Fruit fly (Drosophila melanogaster) whole organism, adult: Measurements from ENCODE around the gene CG43245.

Experiments
- CG11617 ChIP-seq: fragments of 200-800 bp; sonication (Bioruptor generic); optimal IDR thresholded peaks from 2 replicates; lab custom pipeline; 2017; ENCODE audit warnings: mild to moderate bottlenecking, missing biosample characterization, missing genetic modification reagents, missing genetic modification characterization
- CG12768 ChIP-seq: fragments of 200-800 bp; sonication (Bioruptor generic); optimal IDR thresholded peaks from 2 replicates; lab custom pipeline; 2017; ENCODE audit warnings: missing biosample characterization, missing genetic modification characterization, mild to moderate bottlenecking, moderate library complexity, missing genetic modification reagents
- CG14711 ChIP-seq: fragments of 200-800 bp; sonication (Bioruptor generic); optimal IDR thresholded peaks from 2 replicates; lab custom pipeline; 2018; ENCODE audit warnings: missing biosample characterization, mild to moderate bottlenecking, missing genetic modification characterization, moderate library complexity
- CG1620 ChIP-seq: fragments of 200-800 bp; sonication (Bioruptor generic); optimal IDR thresholded peaks from 2 replicates; lab custom pipeline; 2016; ENCODE audit warnings: missing biosample characterization, missing genetic modification characterization
- CG33017 ChIP-seq: fragments of 200-800 bp; sonication (Bioruptor generic); optimal IDR thresholded peaks from 2 replicates; lab custom pipeline; 2018; ENCODE audit warnings: missing biosample characterization, mild to moderate bottlenecking, missing genetic modification characterization, moderate library complexity
- CG5204 ChIP-seq: fragments of 200-800 bp; sonication (Bioruptor generic); optimal IDR thresholded peaks from 2 replicates; lab custom pipeline; 2016; ENCODE audit warnings: missing biosample characterization, missing genetic modification characterization
- CG7045 ChIP-seq: fragments of 200-800 bp; sonication (Bioruptor generic); optimal IDR thresholded peaks from 2 replicates; lab custom pipeline; 2017; ENCODE audit warnings: missing biosample characterization, mild to moderate bottlenecking, missing genetic modification characterization
- CG7101 ChIP-seq: fragments of 200-800 bp; sonication (Bioruptor generic); optimal IDR thresholded peaks from 2 replicates; lab custom pipeline; 2018; ENCODE audit warnings: missing biosample characterization, mild to moderate bottlenecking, missing genetic modification characterization, moderate library complexity
- Clk ChIP-seq: fragments of 200-800 bp; sonication (Bioruptor generic); optimal IDR thresholded peaks from 2 replicates; lab custom pipeline; 2017; ENCODE audit warnings: missing biosample characterization, missing genetic modification characterization
- Crg-1 ChIP-seq: fragments of 200-800 bp; sonication (Bioruptor generic); optimal IDR thresholded peaks from 2 replicates; lab custom pipeline; 2016; ENCODE audit warnings: missing biosample characterization, missing genetic modification characterization
- Hr96 ChIP-seq: fragments of 200-800 bp; sonication (Bioruptor generic); optimal IDR thresholded peaks from 2 replicates; lab custom pipeline; 2016; ENCODE audit warnings: missing biosample characterization, missing genetic modification characterization
- Mnt ChIP-seq: fragments of 200-800 bp; sonication (Bioruptor generic); optimal IDR thresholded peaks from 2 replicates; lab custom pipeline; 2016; ENCODE audit warnings: missing biosample characterization, mild to moderate bottlenecking, missing genetic modification characterization
- bab1 ChIP-seq: fragments of 200-800 bp; sonication (Bioruptor generic); optimal IDR thresholded peaks from 3 replicates; lab custom pipeline; 2019; ENCODE audit warnings: missing biosample characterization, mild to moderate bottlenecking, missing genetic modification characterization, moderate library complexity
- cic ChIP-seq: fragments of 200-800 bp; sonication (Bioruptor generic); optimal IDR thresholded peaks from 2 replicates; lab custom pipeline; 2017; ENCODE audit warnings: missing biosample characterization, mild to moderate bottlenecking, missing genetic modification characterization, moderate library complexity
- cnc ChIP-seq, 2 experiments: fragments of >200 bp; optimal IDR thresholded peaks; 2 replicates each; lab custom pipeline; 2017
- kay ChIP-seq: fragments of 200-800 bp; sonication (Bioruptor generic); peaks from one replicate; lab custom pipeline; 2016; ENCODE audit warnings: missing biosample characterization, missing genetic modification characterization, borderline replicate concordance
- ovo ChIP-seq: fragments of 200-800 bp; sonication (Bioruptor generic); optimal IDR thresholded peaks from 2 replicates; lab custom pipeline; 2016; ENCODE audit warnings: missing biosample characterization, missing genetic modification characterization
- pad ChIP-seq: fragments of 200-800 bp; sonication (Bioruptor generic); optimal IDR thresholded peaks from 3 replicates; lab custom pipeline; 2017; ENCODE audit warnings: missing biosample characterization, missing genetic modification characterization, mild to moderate bottlenecking, moderate library complexity, missing genetic modification reagents
- tj ChIP-seq: fragments of 200-800 bp; sonication (Bioruptor generic); optimal IDR thresholded peaks from 3 replicates; lab custom pipeline; 2017; ENCODE audit warnings: missing biosample characterization, mild to moderate bottlenecking, missing genetic modification characterization, moderate library complexity
- toe ChIP-seq: fragments of 200-800 bp; sonication (Bioruptor generic); optimal IDR thresholded peaks from 2 replicates; lab custom pipeline; 2016; ENCODE audit warnings: missing biosample characterization, missing genetic modification characterization

Gene CG43245

DNA sequence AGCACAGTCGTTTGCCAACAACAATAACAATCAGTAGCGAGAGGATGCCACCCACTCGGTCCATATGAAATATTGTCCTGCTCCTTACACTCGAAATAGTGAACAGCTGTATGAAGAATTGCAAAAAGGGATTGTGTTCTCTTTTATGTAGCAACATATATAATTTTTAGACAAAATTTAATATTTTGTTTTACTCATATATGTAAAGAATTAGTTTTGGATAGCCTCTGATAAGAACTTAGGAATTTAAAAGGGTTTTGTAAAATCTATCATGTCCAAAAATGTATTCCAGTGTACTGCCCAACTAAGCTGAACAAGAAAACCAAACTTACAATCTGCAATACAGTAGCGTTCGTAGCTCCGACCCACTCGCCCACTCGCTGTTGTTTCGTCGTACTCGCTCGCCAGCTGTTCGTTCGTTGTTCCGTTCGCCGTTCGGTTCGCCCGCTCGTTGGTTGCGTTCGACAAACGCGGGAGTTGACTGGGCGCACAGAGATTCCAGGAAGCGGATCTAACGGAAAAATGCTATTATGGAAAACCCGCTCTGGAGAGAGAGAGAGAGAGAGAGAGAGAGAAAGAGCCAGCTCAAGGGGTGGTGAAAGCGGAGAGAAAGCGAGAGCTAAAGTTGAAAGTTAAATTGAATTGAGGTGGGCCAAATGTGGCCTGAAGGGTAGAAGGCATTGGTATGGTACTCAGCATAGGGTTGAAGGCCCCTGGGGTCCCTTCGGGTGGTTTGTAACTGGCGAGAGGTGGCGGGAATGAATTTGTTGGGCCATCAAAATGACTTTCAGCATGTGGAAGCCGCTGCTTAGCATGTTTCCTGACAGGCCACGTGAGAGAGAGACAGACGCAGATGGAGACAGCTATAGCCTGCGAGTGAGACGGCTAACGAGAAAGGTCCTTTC lies 39.1 kb downstream of the CG43245 start:
- TF ChIP-seq CG7101 (tag; lab: Kevin White, UChicago) (peak; percentile 8), bab1 (GFP tag; lab: Kevin White, UChicago) (no peak), kay (GFP tag; lab: Kevin White, UChicago) (peak; percentile 15), pad (GFP tag; lab: Kevin White, UChicago) (no peak), tj (no peak), CG5204 (GFP tag; lab: Kevin White, UChicago) (no peak), ovo (GFP tag; lab: Kevin White, UChicago) (no peak), CG33017 (tag; lab: Kevin White, UChicago) (no peak), cnc (optimal IDR thresholded peaks at IDR 0.05; lab: Kevin White, UChicago) (no peak), Hr96 (no peak), CG7045 (no peak), CG1620 (GFP tag; lab: Kevin White, UChicago) (no peak), CG14711 (tag; lab: Kevin White, UChicago) (no peak), toe (GFP tag; lab: Kevin White, UChicago) (peak; percentile 26), Mnt (GFP tag; lab: Kevin White, UChicago) (no peak), cic (GFP tag; lab: Kevin White, UChicago) (no peak), CG12768 (GFP tag; lab: Kevin White, UChicago) (no peak), CG11617 (GFP tag; lab: Kevin White, UChicago) (no peak), Clk (no peak), Crg-1 (no peak)

DNA sequence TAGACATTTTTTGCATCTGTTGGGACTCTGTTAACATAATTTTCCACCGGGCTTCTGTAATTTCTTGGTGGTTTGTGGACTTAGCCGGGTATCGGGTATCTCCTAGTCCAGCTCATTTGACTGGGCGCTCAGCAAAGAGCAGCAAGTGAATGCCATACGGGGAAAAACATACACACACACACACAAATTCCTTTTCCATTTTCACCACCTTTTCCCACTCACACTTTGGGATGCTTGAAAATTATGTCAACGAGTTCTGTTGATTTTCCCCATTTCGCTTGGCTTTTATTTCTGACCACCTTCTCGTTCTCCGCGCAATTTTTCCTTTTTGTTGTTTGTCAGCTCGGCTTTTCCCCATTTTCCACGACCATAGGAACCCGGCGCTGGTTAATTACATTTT lies 40.2 kb downstream of the CG43245 start:
- TF ChIP-seq Hr96 (no peak), kay (GFP tag; lab: Kevin White, UChicago) (no peak), cic (GFP tag; lab: Kevin White, UChicago) (no peak), CG33017 (tag; lab: Kevin White, UChicago) (no peak), pad (GFP tag; lab: Kevin White, UChicago) (no peak), CG14711 (tag; lab: Kevin White, UChicago) (no peak), CG12768 (GFP tag; lab: Kevin White, UChicago) (no peak), CG7045 (no peak), CG7101 (tag; lab: Kevin White, UChicago) (no peak), ovo (GFP tag; lab: Kevin White, UChicago) (no peak), Clk (no peak), tj (no peak), Crg-1 (no peak), toe (GFP tag; lab: Kevin White, UChicago) (no peak)

DNA sequence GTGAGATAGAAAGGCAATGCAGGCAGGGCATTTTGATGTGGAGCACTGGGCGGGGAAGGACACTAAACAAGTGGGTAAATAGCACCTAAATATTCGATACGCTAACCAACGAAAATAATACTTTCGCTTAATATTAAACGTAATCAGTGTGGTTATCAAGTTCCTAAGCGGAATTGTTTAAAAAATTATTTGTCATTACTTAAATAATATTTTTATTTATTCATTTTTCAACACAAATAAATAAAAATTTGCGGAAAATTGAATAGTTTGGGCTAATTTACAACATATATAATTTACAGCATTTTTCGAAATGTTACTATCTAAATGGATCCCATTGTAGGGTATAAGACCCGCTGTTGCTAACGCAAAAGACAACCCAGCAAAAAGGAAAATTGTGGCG lies 41.2 kb downstream of the CG43245 start:
- TF ChIP-seq CG14711 (tag; lab: Kevin White, UChicago) (no peak), CG33017 (tag; lab: Kevin White, UChicago) (no peak), CG11617 (GFP tag; lab: Kevin White, UChicago) (no peak), CG5204 (GFP tag; lab: Kevin White, UChicago) (no peak), toe (GFP tag; lab: Kevin White, UChicago) (no peak), CG1620 (GFP tag; lab: Kevin White, UChicago) (no peak), CG12768 (GFP tag; lab: Kevin White, UChicago) (no peak), Mnt (GFP tag; lab: Kevin White, UChicago) (no peak), ovo (GFP tag; lab: Kevin White, UChicago) (no peak), Clk (no peak), tj (no peak), cic (GFP tag; lab: Kevin White, UChicago) (no peak), CG7101 (tag; lab: Kevin White, UChicago) (no peak)

DNA sequence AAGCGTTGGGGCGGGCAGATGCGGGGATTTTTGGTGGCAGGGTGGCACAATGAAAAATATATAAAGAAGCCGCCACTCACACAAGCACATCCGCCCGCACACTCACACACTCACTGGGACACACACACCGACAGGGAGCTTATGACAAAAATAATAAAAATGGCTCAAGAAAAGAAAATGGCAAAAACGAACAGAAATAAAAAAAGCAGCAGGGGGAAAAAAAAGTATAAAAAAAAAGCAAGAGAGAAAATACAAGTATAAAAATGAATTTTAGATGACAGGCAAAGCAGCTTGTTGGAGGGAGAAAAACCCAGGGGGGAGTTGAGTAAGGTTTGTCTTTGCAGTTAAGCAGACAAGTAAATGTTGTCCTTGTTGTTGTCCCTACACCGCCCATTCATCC lies 42.2 kb downstream of the CG43245 start:
- TF ChIP-seq tj (no peak), CG14711 (tag; lab: Kevin White, UChicago) (no peak), ovo (GFP tag; lab: Kevin White, UChicago) (no peak), CG5204 (GFP tag; lab: Kevin White, UChicago) (no peak), pad (GFP tag; lab: Kevin White, UChicago) (no peak), CG12768 (GFP tag; lab: Kevin White, UChicago) (no peak), kay (GFP tag; lab: Kevin White, UChicago) (no peak), toe (GFP tag; lab: Kevin White, UChicago) (no peak), Mnt (GFP tag; lab: Kevin White, UChicago) (no peak), Crg-1 (no peak), CG7045 (no peak), Hr96 (no peak), bab1 (GFP tag; lab: Kevin White, UChicago) (no peak), cic (GFP tag; lab: Kevin White, UChicago) (no peak), cnc (optimal IDR thresholded peaks at IDR 0.05; lab: Kevin White, UChicago) (no peak), Clk (no peak), CG1620 (GFP tag; lab: Kevin White, UChicago) (no peak), CG33017 (tag; lab: Kevin White, UChicago) (no peak)

DNA sequence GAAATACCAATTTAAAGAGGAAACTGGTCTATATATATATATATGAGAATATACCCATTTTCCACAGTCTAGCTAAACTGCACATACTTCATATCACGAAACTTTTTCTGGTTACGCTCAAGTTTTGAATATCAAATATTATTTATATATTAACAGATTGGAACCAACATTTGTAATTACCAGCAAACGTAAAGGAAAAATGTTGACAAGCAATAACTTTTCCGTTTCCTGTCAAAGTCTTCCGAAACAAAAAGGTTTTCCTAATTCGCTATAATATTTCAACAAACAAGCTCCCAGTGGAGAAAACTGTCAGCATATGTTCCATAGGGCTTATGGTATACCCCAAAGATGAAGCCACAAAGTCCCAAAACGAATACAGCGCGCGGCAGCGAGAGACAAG lies 42.8 kb downstream of the CG43245 start, which contains the start of gene CG42831:
TSS of gene CG42831 (plus strand) at position 301 of the 400 bp plus-strand sequence.
- TF ChIP-seq CG7045, result no peak
- TF ChIP-seq ovo (GFP tag; lab: Kevin White, UChicago), result no peak
- no peak for TF ChIP-seq Crg-1
- no peak for TF ChIP-seq Mnt (GFP tag; lab: Kevin White, UChicago)
- TF ChIP-seq kay (GFP tag; lab: Kevin White, UChicago), result no peak
- TF ChIP-seq Hr96, result no peak
- no peak for TF ChIP-seq CG12768 (GFP tag; lab: Kevin White, UChicago)
- no peak for TF ChIP-seq CG5204 (GFP tag; lab: Kevin White, UChicago)
- no peak for TF ChIP-seq CG11617 (GFP tag; lab: Kevin White, UChicago)
